Fruit fly (Drosophila melanogaster): Measurements from ENCODE around the gene CG1394.

The CG1394 gene

dm6 chrX:11124749-11125508 is 45.5 kb downstream of the CG1394 start, which contains the start of gene Rpt3 (continued):
- no peak for TF ChIP-seq wdn (GFP tag; IDR thresholded peaks at IDR 0.05)
- no peak for TF ChIP-seq CG6254 (GFP tag; optimal IDR thresholded peaks at IDR 0.05)
- no peak for TF ChIP-seq CG34422 (GFP tag; IDR thresholded peaks at IDR 0.05)
- TF ChIP-seq CG2116 (GFP tag; optimal IDR thresholded peaks at IDR 0.05), result peak; percentile 67
- TF ChIP-seq CG9437 (GFP tag; optimal IDR thresholded peaks at IDR 0.05), result peak; percentile 5
- no peak for TF ChIP-seq CG13296 (GFP tag; optimal IDR thresholded peaks at IDR 0.05)
- no peak for TF ChIP-seq CG17612 (GFP tag; IDR thresholded peaks at IDR 0.05)
- no peak for TF ChIP-seq Hey (tag; optimal IDR thresholded peaks at IDR 0.05)
- TF ChIP-seq ATbp (GFP tag; optimal IDR thresholded peaks at IDR 0.05), result no peak
- no peak for TF ChIP-seq bcd (GFP tag; optimal IDR thresholded peaks at IDR 0.05)
- no peak for TF ChIP-seq CG8388 (GFP tag; optimal IDR thresholded peaks at IDR 0.05)
- no peak for TF ChIP-seq CG3407 (GFP tag; optimal IDR thresholded peaks at IDR 0.05)
- TF ChIP-seq nau (GFP tag; optimal IDR thresholded peaks at IDR 0.05), result no peak
- no peak for TF ChIP-seq CG13894 (tag; optimal IDR thresholded peaks at IDR 0.05)
- TF ChIP-seq HLHmδ (GFP tag; optimal IDR thresholded peaks at IDR 0.05), result no peak
- 0 out of 4 replicates have a peak, but pooled peaks have one; percentile 33 for TF ChIP-seq chinmo (GFP tag; IDR thresholded peaks at IDR 0.05; ENCODE audit: partially characterized antibody)
- TF ChIP-seq eve (GFP tag; optimal IDR thresholded peaks at IDR 0.05), result no peak
- peak; percentile 14 for TF ChIP-seq CG9797 (GFP tag; optimal IDR thresholded peaks at IDR 0.05)
- TF ChIP-seq amos (GFP tag; IDR thresholded peaks at IDR 0.05; ENCODE audit: partially characterized antibody), result peak; percentile 73
- no peak for TF ChIP-seq PHDP (tag; optimal IDR thresholded peaks at IDR 0.05)
- TF ChIP-seq Taf1 (GFP tag; IDR thresholded peaks at IDR 0.05), result no peak
- TF ChIP-seq CG31388 (GFP tag; optimal IDR thresholded peaks at IDR 0.05), result no peak
- peak; percentile 36 for TF ChIP-seq pzg (GFP tag; optimal IDR thresholded peaks at IDR 0.05)
- no peak for TF ChIP-seq Bdp1 (GFP tag; optimal IDR thresholded peaks at IDR 0.05)
- no peak for TF ChIP-seq schlank (tag; optimal IDR thresholded peaks at IDR 0.05)
- no peak for TF ChIP-seq Camta (GFP tag; optimal IDR thresholded peaks at IDR 0.05)
- no peak for TF ChIP-seq CG43689 (GFP tag; IDR thresholded peaks at IDR 0.05)
- TF ChIP-seq CG12659 (GFP tag; optimal IDR thresholded peaks at IDR 0.05), result peak; percentile 44
- peak; percentile 67 for TF ChIP-seq Opbp (GFP tag; IDR thresholded peaks at IDR 0.05; ENCODE audit: partially characterized antibody)
- TF ChIP-seq ind (GFP tag; optimal IDR thresholded peaks at IDR 0.05), result no peak
- no peak for TF ChIP-seq CG10462 (GFP tag; optimal IDR thresholded peaks at IDR 0.05)
- TF ChIP-seq fd96Cb (tag; optimal IDR thresholded peaks at IDR 0.05), result no peak
- TF ChIP-seq jumu (GFP tag; optimal IDR thresholded peaks at IDR 0.05), result peak; percentile 12
- TF ChIP-seq dmrt11E (tag; optimal IDR thresholded peaks at IDR 0.05), result no peak
- TF ChIP-seq sob (GFP tag; IDR thresholded peaks at IDR 0.05), result no peak
- TF ChIP-seq Med (GFP tag), result peak; percentile 76
- TF ChIP-seq CG1602 (GFP tag; optimal IDR thresholded peaks at IDR 0.05), result no peak
- TF ChIP-seq Scr (GFP tag; IDR thresholded peaks at IDR 0.05; ENCODE audit: partially characterized antibody), result peak; percentile 88
- TF ChIP-seq CG7839 (tag; optimal IDR thresholded peaks at IDR 0.05), result no peak
- TF ChIP-seq D (optimal IDR thresholded peaks at IDR 0.05), result no peak
- TF ChIP-seq D (GFP tag; optimal IDR thresholded peaks at IDR 0.05), result no peak
- no peak for TF ChIP-seq Poxn (GFP tag; IDR thresholded peaks at IDR 0.05)
- no peak for TF ChIP-seq sr (GFP tag; IDR thresholded peaks at IDR 0.05)
- no peak for TF ChIP-seq CG12769 (tag; optimal IDR thresholded peaks at IDR 0.05)
- TF ChIP-seq grn (GFP tag; optimal IDR thresholded peaks at IDR 0.05), result peak; percentile 32
- no peak for TF ChIP-seq ken (GFP tag; IDR thresholded peaks at IDR 0.05)
- TF ChIP-seq insv (GFP tag; optimal IDR thresholded peaks at IDR 0.05), result peak; percentile 66 to 96
- TF ChIP-seq Blimp-1 (GFP tag; optimal IDR thresholded peaks at IDR 0.05), result no peak
- no peak for TF ChIP-seq CG11247 (GFP tag; IDR thresholded peaks at IDR 0.05)
